Fruit fly (Drosophila melanogaster): ENCODE data around the gene CG12986.
A peak's percentile ranks its signal among the peaks of the same experiment; 100 is the strongest.

CG12986 gene

DNA sequence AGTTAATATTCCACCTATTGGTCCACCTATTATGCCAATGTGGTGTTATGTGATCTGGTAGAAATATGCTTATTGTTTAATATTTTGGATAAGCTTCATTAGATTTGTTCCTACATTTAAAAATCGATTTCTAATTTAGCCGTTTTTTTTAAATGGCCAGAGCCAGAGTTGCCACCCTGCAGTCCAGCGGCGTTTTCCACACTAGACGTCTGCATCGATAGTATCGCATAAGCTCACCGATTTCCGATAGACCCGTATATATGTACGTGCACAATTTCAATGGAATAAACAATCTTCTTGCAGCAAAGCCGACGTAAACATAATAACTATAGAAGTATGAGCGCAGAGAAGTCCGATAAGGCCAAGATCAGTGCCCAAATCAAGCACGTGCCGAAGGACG lies 22.4 kb upstream of the CG12986 start, which contains the start of gene Taf9 (continued):
- TF ChIP-seq CG14965 (GFP tag; optimal IDR thresholded peaks at IDR 0.05; ENCODE audit: borderline replicate concordance), result no peak
- TF ChIP-seq ro (GFP tag; IDR thresholded peaks at IDR 0.05), result no peak
- no peak for TF ChIP-seq Dip2 (GFP tag; IDR thresholded peaks at IDR 0.05)
- peak; percentile 59 for TF ChIP-seq CG15601 (tag; optimal IDR thresholded peaks at IDR 0.05)
- TF ChIP-seq bigmax (GFP tag; optimal IDR thresholded peaks at IDR 0.05), result no peak
- TF ChIP-seq CG8478 (optimal IDR thresholded peaks at IDR 0.05), result no peak
- TF ChIP-seq CG6272 (GFP tag; IDR thresholded peaks at IDR 0.05), result no peak
- TF ChIP-seq ara (GFP tag; IDR thresholded peaks at IDR 0.05), result no peak
- no peak for TF ChIP-seq slp2 (GFP tag; optimal IDR thresholded peaks at IDR 0.05)
- no peak for TF ChIP-seq Oli (tag; optimal IDR thresholded peaks at IDR 0.05)
- no peak for TF ChIP-seq HLH54F (GFP tag; optimal IDR thresholded peaks at IDR 0.05)
- no peak for TF ChIP-seq prd (optimal IDR thresholded peaks at IDR 0.05)
- no peak for TF ChIP-seq prd (GFP tag; IDR thresholded peaks at IDR 0.05)
- no peak for TF ChIP-seq CG30403 (GFP tag; optimal IDR thresholded peaks at IDR 0.05)
- TF ChIP-seq CG16863 (GFP tag; optimal IDR thresholded peaks at IDR 0.05), result no peak
- no peak for TF ChIP-seq CG2875 (GFP tag; optimal IDR thresholded peaks at IDR 0.05)
- peak; percentile 95 for TF ChIP-seq Bgb (GFP tag; IDR thresholded peaks at IDR 0.05; ENCODE audit: partially characterized antibody)
- TF ChIP-seq CG17361 (GFP tag; IDR thresholded peaks at IDR 0.05), result no peak
- no peak for TF ChIP-seq CG8281 (tag; optimal IDR thresholded peaks at IDR 0.05)
- TF ChIP-seq CG17612 (GFP tag; IDR thresholded peaks at IDR 0.05), result no peak
- TF ChIP-seq CG11247 (GFP tag; IDR thresholded peaks at IDR 0.05), result no peak
- no peak for TF ChIP-seq tll (GFP tag; optimal IDR thresholded peaks at IDR 0.05)
- TF ChIP-seq tna (GFP tag; IDR thresholded peaks at IDR 0.05; ENCODE audit: partially characterized antibody), result peak; percentile 84
- TF ChIP-seq CG1529 (GFP tag; optimal IDR thresholded peaks at IDR 0.05), result no peak
- peak; percentile 67 for TF ChIP-seq CG14860 (GFP tag; IDR thresholded peaks at IDR 0.05; ENCODE audit: partially characterized antibody)
- TF ChIP-seq pnt (GFP tag; optimal IDR thresholded peaks at IDR 0.05), result no peak
- no peak for TF ChIP-seq CG18764 (GFP tag; optimal IDR thresholded peaks at IDR 0.05)
- TF ChIP-seq B-H2 (GFP tag; optimal IDR thresholded peaks at IDR 0.05), result peak; percentile 3
- TF ChIP-seq kah (GFP tag; optimal IDR thresholded peaks at IDR 0.05), result no peak
- no peak for TF ChIP-seq CG31224 (GFP tag; IDR thresholded peaks at IDR 0.05)
- peak; percentile 51 for TF ChIP-seq Sin3A (optimal IDR thresholded peaks at IDR 0.05)
- peak; percentile 78 for TF ChIP-seq Ets97D (GFP tag; optimal IDR thresholded peaks at IDR 0.05)
- TF ChIP-seq Blimp-1 (GFP tag; optimal IDR thresholded peaks at IDR 0.05), result no peak
- TF ChIP-seq CG1602 (GFP tag; optimal IDR thresholded peaks at IDR 0.05), result no peak
- no peak for TF ChIP-seq tap (tag; optimal IDR thresholded peaks at IDR 0.05)
- no peak for TF ChIP-seq sc (optimal IDR thresholded peaks at IDR 0.05)
- TF ChIP-seq sc (GFP tag; optimal IDR thresholded peaks at IDR 0.05), result no peak
- no peak for TF ChIP-seq NC2α (GFP tag; optimal IDR thresholded peaks at IDR 0.05)
- no peak for TF ChIP-seq nerfin-1 (tag; optimal IDR thresholded peaks at IDR 0.05)
- peak; percentile 13; the same call in 1 of the 2 replicates for TF ChIP-seq lmd (GFP tag; IDR thresholded peaks at IDR 0.05)
- TF ChIP-seq Poxn (GFP tag; IDR thresholded peaks at IDR 0.05), result no peak
- no peak for TF ChIP-seq CG12391 (tag; optimal IDR thresholded peaks at IDR 0.05)
- no peak for TF ChIP-seq cwo (GFP tag; optimal IDR thresholded peaks at IDR 0.05)
- TF ChIP-seq shn (GFP tag; optimal IDR thresholded peaks at IDR 0.05), result no peak
- no peak for TF ChIP-seq CG7745 (tag; optimal IDR thresholded peaks at IDR 0.05)
- no peak for TF ChIP-seq CG10366 (GFP tag; IDR thresholded peaks at IDR 0.05)
- no peak for TF ChIP-seq Hmx (GFP tag; optimal IDR thresholded peaks at IDR 0.05)
- no peak for TF ChIP-seq CG10274 (GFP tag; optimal IDR thresholded peaks at IDR 0.05)
- TF ChIP-seq CG1647 (GFP tag; optimal IDR thresholded peaks at IDR 0.05), result no peak
- TF ChIP-seq Six4 (GFP tag; optimal IDR thresholded peaks at IDR 0.05), result no peak
- TF ChIP-seq Ptx1 (GFP tag; IDR thresholded peaks at IDR 0.05), result no peak
- no peak for TF ChIP-seq CG10209 (GFP tag; optimal IDR thresholded peaks at IDR 0.05)
- no peak for TF ChIP-seq CG8359 (GFP tag; optimal IDR thresholded peaks at IDR 0.05; ENCODE audit: borderline replicate concordance)
